Worm (Caenorhabditis elegans) whole organism, late embryonic: ENCODE results near the gene nas-11.

Experiments used
- C08G9.2 ChIP-seq: sonication (generic microtip); optimal IDR thresholded peaks from 2 replicates; lab custom pipeline; 2016; ENCODE audit warnings: mild to moderate bottlenecking, missing genetic modification characterization, moderate library complexity, missing compliant biosample characterization
- F13H6.1 ChIP-seq: sonication (generic microtip); optimal IDR thresholded peaks from 2 replicates; lab custom pipeline; 2016; ENCODE audit warnings: missing genetic modification characterization, missing compliant biosample characterization
- Y22D7AL.16 ChIP-seq: sonication (generic microtip); optimal IDR thresholded peaks from 2 replicates; lab custom pipeline; 2016; ENCODE audit warnings: missing genetic modification characterization, missing compliant biosample characterization
- ahr-1 ChIP-seq: sonication (generic microtip); optimal IDR thresholded peaks from 2 replicates; lab custom pipeline; 2016; ENCODE audit warnings: missing genetic modification characterization, missing compliant biosample characterization
- ceh-22 ChIP-seq: sonication (generic microtip); optimal IDR thresholded peaks from 2 replicates; lab custom pipeline; 2017; ENCODE audit warnings: missing biosample characterization, missing genetic modification characterization
- ceh-48 ChIP-seq: sonication (generic microtip); optimal IDR thresholded peaks from 2 replicates; lab custom pipeline; 2016; ENCODE audit warnings: missing genetic modification characterization, inconsistent platforms, missing compliant biosample characterization
- dmd-4 ChIP-seq: sonication (generic microtip); optimal IDR thresholded peaks from 2 replicates; lab custom pipeline; 2016; ENCODE audit warnings: borderline replicate concordance, missing genetic modification characterization, missing compliant biosample characterization
- dve-1 ChIP-seq: sonication (generic microtip); optimal IDR thresholded peaks from 2 replicates; lab custom pipeline; 2017; ENCODE audit warnings: antibody characterized with exemption, mild to moderate bottlenecking, missing genetic modification characterization, missing compliant biosample characterization
- ets-4 ChIP-seq: sonication (generic microtip); optimal IDR thresholded peaks from 2 replicates; lab custom pipeline; 2016; ENCODE audit warnings: missing genetic modification characterization, missing compliant biosample characterization
- nfya-1 ChIP-seq: sonication (generic microtip); optimal IDR thresholded peaks from 2 replicates; lab custom pipeline; 2017; ENCODE audit warnings: missing genetic modification characterization, mild to moderate bottlenecking, missing compliant biosample characterization, antibody characterized with exemption, moderate library complexity
- nhr-11 ChIP-seq: fragments of 150-350 bp; optimal IDR thresholded peaks from 2 replicates; lab custom pipeline; 2014; ENCODE audit warnings: missing biosample characterization, missing genetic modification characterization
- pat-9 ChIP-seq: fragments of 200-800 bp; sonication (Bioruptor generic); optimal IDR thresholded peaks from 2 replicates; lab custom pipeline; 2018; ENCODE audit warnings: mild to moderate bottlenecking, missing genetic modification characterization, moderate library complexity, missing compliant biosample characterization
- unc-42 ChIP-seq: sonication (generic microtip); optimal IDR thresholded peaks from 2 replicates; lab custom pipeline; 2016; ENCODE audit warnings: missing genotype, missing genetic modification characterization, missing compliant biosample characterization
- zip-5 ChIP-seq: sonication (generic microtip); optimal IDR thresholded peaks from 2 replicates; lab custom pipeline; 2016; ENCODE audit warnings: missing genetic modification characterization, missing compliant biosample characterization

ce11 chrX:6702249-6702648, 11.1 kb upstream of the nas-11 start, which contains the start of gene acr-2:
- TF ChIP-seq dmd-4 (tag; lab: Kevin White, UChicago) (no peak), Y22D7AL.16 (no peak), dve-1 (tag; lab: Kevin White, UChicago) (no peak), pat-9 (tag; lab: Kevin White, UChicago) (no peak), ceh-48 (tag; lab: Kevin White, UChicago) (no peak), F13H6.1 (tag; lab: Kevin White, UChicago) (no peak), nhr-11 (tag; lab: Kevin White, UChicago) (no peak), C08G9.2 (tag; lab: Kevin White, UChicago) (peak; percentile 27), unc-42 (tag; lab: Kevin White, UChicago) (no peak), ets-4 (tag; lab: Kevin White, UChicago) (no peak), ahr-1 (tag; lab: Kevin White, UChicago) (no peak), ceh-22 (tag; lab: Kevin White, UChicago) (no peak), nfya-1 (tag; lab: Kevin White, UChicago) (no peak), zip-5 (tag; lab: Kevin White, UChicago) (no peak)
